Fruit fly (Drosophila melanogaster) whole organism, embryonic: ENCODE results near the gene CG3104.

ENCODE experiments used
- BEAF-32 ChIP-seq: fragments of 200-800 bp; sonication (Bioruptor generic); optimal IDR thresholded peaks from 3 replicates; lab custom pipeline; 2017; ENCODE audit warnings: missing biosample characterization, missing genetic modification characterization, mild to moderate bottlenecking, moderate library complexity, missing genetic modification reagents
- Bteb2 ChIP-seq: fragments of 200-800 bp; sonication (Bioruptor generic); optimal IDR thresholded peaks from 2 replicates; lab custom pipeline; 2016; ENCODE audit warnings: missing biosample characterization, missing genetic modification characterization
- C15 ChIP-seq: fragments of 200-800 bp; sonication (Bioruptor generic); IDR thresholded peaks from 3 replicates; pipeline ENCODE4 v1.3.6; 2022; ENCODE audit warnings: missing biosample characterization, missing genetic modification characterization
- CG10209 ChIP-seq: fragments of 200-800 bp; sonication (Bioruptor generic); optimal IDR thresholded peaks from 3 replicates; lab custom pipeline; 2017; ENCODE audit warnings: missing biosample characterization, mild to moderate bottlenecking, missing genetic modification characterization, missing genetic modification reagents
- CG10959 ChIP-seq: fragments of 200-800 bp; sonication (Bioruptor generic); IDR thresholded peaks from 2 replicates; pipeline ENCODE4 v1.3.6; 2022; ENCODE audit warnings: missing biosample characterization, missing genetic modification characterization
- CG11456 ChIP-seq: fragments of 200-800 bp; sonication (Bioruptor generic); IDR thresholded peaks from 3 replicates; pipeline ENCODE4 v1.3.6; 2022; ENCODE audit warnings: missing biosample characterization, missing genetic modification characterization
- CG11723 ChIP-seq: fragments of 200-800 bp; sonication (Bioruptor generic); optimal IDR thresholded peaks from 2 replicates; lab custom pipeline; 2017; ENCODE audit warnings: missing biosample characterization, mild to moderate bottlenecking, missing genetic modification characterization
- CG1233 ChIP-seq: fragments of 200-800 bp; sonication (Bioruptor generic); optimal IDR thresholded peaks from 4 replicates; lab custom pipeline; 2018; ENCODE audit warnings: missing biosample characterization, mild to moderate bottlenecking, missing genetic modification characterization
- CG14860 ChIP-seq: fragments of 200-800 bp; sonication (Bioruptor generic); IDR thresholded peaks from 3 replicates; pipeline ENCODE4 v1.3.6; 2022; ENCODE audit warnings: missing biosample characterization, missing genetic modification characterization; ENCODE audit not compliant: partially characterized antibody
- CG15479 ChIP-seq: fragments of 200-800 bp; sonication (Bioruptor generic); optimal IDR thresholded peaks from 3 replicates; lab custom pipeline; 2019; ENCODE audit warnings: missing biosample characterization, mild to moderate bottlenecking, missing genetic modification characterization, moderate library complexity
- CG16815 ChIP-seq: fragments of 200-800 bp; sonication (Bioruptor generic); optimal IDR thresholded peaks from 3 replicates; lab custom pipeline; 2017; ENCODE audit warnings: missing biosample characterization, mild to moderate bottlenecking, missing genetic modification characterization
- CG17385 ChIP-seq: fragments of 200-800 bp; sonication (Bioruptor generic); optimal IDR thresholded peaks from 3 replicates; lab custom pipeline; 2018; ENCODE audit warnings: missing biosample characterization, mild to moderate bottlenecking, missing genetic modification characterization
- CG17912 ChIP-seq: fragments of 200-800 bp; sonication (Bioruptor generic); optimal IDR thresholded peaks from 2 replicates; lab custom pipeline; 2018; ENCODE audit warnings: missing biosample characterization, mild to moderate bottlenecking, missing genetic modification characterization
- CG18619 ChIP-seq: fragments of 200-800 bp; sonication (Bioruptor generic); optimal IDR thresholded peaks from 3 replicates; lab custom pipeline; 2017; ENCODE audit warnings: missing biosample characterization, mild to moderate bottlenecking, missing genetic modification characterization
- CG2875 ChIP-seq: fragments of 200-800 bp; sonication (Bioruptor generic); optimal IDR thresholded peaks from 2 replicates; lab custom pipeline; 2017; ENCODE audit warnings: missing biosample characterization, mild to moderate bottlenecking, missing genetic modification characterization, missing genetic modification reagents
- CG30020 ChIP-seq: fragments of 200-800 bp; optimal IDR thresholded peaks from 2 replicates; lab custom pipeline; 2019; ENCODE audit warnings: missing biosample characterization, mild to moderate bottlenecking, missing genetic modification characterization, moderate library complexity
- CG31441 ChIP-seq: fragments of 200-800 bp; sonication (Bioruptor generic); IDR thresholded peaks from 2 replicates; pipeline ENCODE4 v1.3.6; 2022; ENCODE audit warnings: missing biosample characterization, missing genetic modification characterization
- CG32532 ChIP-seq: fragments of 200-800 bp; sonication (Bioruptor generic); IDR thresholded peaks from 2 replicates; pipeline ENCODE4 v1.3.6; 2022; ENCODE audit warnings: missing biosample characterization, missing genetic modification characterization
- CG33213 ChIP-seq: fragments of 200-800 bp; sonication (Bioruptor generic); optimal IDR thresholded peaks from 3 replicates; lab custom pipeline; 2016; ENCODE audit warnings: missing biosample characterization, missing genetic modification characterization
- CG7372 ChIP-seq: fragments of 200-800 bp; sonication (Bioruptor generic); IDR thresholded peaks from 2 replicates; pipeline ENCODE4 v1.3.6; 2022; ENCODE audit warnings: missing biosample characterization, missing genetic modification characterization
- CG7786 ChIP-seq: fragments of 200-800 bp; sonication (Bioruptor generic); optimal IDR thresholded peaks from 2 replicates; lab custom pipeline; 2016; ENCODE audit warnings: missing biosample characterization, missing genetic modification characterization
- CkIIα-i1 ChIP-seq: fragments of 200-800 bp; sonication (Bioruptor generic); IDR thresholded peaks from 2 replicates; pipeline ENCODE4 v1.3.6; 2022; ENCODE audit warnings: missing biosample characterization, missing genetic modification characterization
- Dref ChIP-seq: fragments of 200-800 bp; sonication (Bioruptor generic); IDR thresholded peaks from 2 replicates; pipeline ENCODE4 v1.3.6; 2022; ENCODE audit warnings: missing biosample characterization, missing genetic modification characterization
- Drgx ChIP-seq: fragments of 200-800 bp; sonication (Bioruptor generic); IDR thresholded peaks from 2 replicates; pipeline ENCODE4 v1.3.6; 2022; ENCODE audit warnings: missing biosample characterization, missing genetic modification characterization
- Gug ChIP-seq: fragments of 200-800 bp; sonication (Bioruptor generic); IDR thresholded peaks from 4 replicates; pipeline ENCODE4 v1.3.6; 2022; ENCODE audit warnings: missing biosample characterization, missing genetic modification characterization
- HLH4C ChIP-seq: fragments of 200-800 bp; sonication (Bioruptor generic); IDR thresholded peaks from 3 replicates; pipeline ENCODE4 v1.3.6; 2022; ENCODE audit warnings: missing biosample characterization, missing genetic modification characterization; ENCODE audit not compliant: partially characterized antibody
- MBD-R2 ChIP-seq: fragments of 200-800 bp; sonication (Bioruptor generic); IDR thresholded peaks from 2 replicates; pipeline ENCODE4 v1.3.6; 2022; ENCODE audit warnings: missing biosample characterization, missing genetic modification characterization
- Oli ChIP-seq: fragments of 200-800 bp; sonication (Bioruptor generic); optimal IDR thresholded peaks from 2 replicates; lab custom pipeline; 2018; ENCODE audit warnings: missing biosample characterization, mild to moderate bottlenecking, missing genetic modification characterization, moderate library complexity
- Optix ChIP-seq: fragments of 200-800 bp; sonication (Bioruptor generic); IDR thresholded peaks from 3 replicates; pipeline ENCODE4 v1.3.6; 2022; ENCODE audit warnings: missing biosample characterization, missing genetic modification characterization
- Six4 ChIP-seq: fragments of 200-800 bp; sonication (Bioruptor generic); optimal IDR thresholded peaks from 2 replicates; lab custom pipeline; 2016; ENCODE audit warnings: missing biosample characterization, missing genetic modification characterization
- Sry-δ ChIP-seq: fragments of 200-800 bp; sonication (Bioruptor generic); optimal IDR thresholded peaks from 2 replicates; lab custom pipeline; 2016; ENCODE audit warnings: missing biosample characterization, missing genetic modification characterization
- TFAM ChIP-seq: fragments of 200-800 bp; sonication (Bioruptor generic); optimal IDR thresholded peaks from 2 replicates; lab custom pipeline; 2017; ENCODE audit warnings: missing biosample characterization, missing genetic modification characterization, inconsistent platforms
- Tbp ChIP-seq: fragments of >200 bp; optimal IDR thresholded peaks from 2 replicates; lab custom pipeline; 2018; ENCODE audit warnings: missing biosample characterization, missing genetic modification characterization
- ap ChIP-seq: fragments of 200-800 bp; sonication (Bioruptor generic); IDR thresholded peaks from 2 replicates; pipeline ENCODE4 v1.3.6; 2022; ENCODE audit warnings: missing biosample characterization, missing genetic modification characterization
- br ChIP-seq: fragments of >200 bp; optimal IDR thresholded peaks from 2 replicates; lab custom pipeline; 2017
- dati ChIP-seq: fragments of 200-800 bp; sonication (Bioruptor generic); IDR thresholded peaks from 2 replicates; pipeline ENCODE4 v1.3.6; 2022; ENCODE audit warnings: missing biosample characterization, missing genetic modification characterization
- eyg ChIP-seq: fragments of 200-800 bp; sonication (Bioruptor generic); optimal IDR thresholded peaks from 3 replicates; lab custom pipeline; 2016; ENCODE audit warnings: missing biosample characterization, missing genetic modification characterization
- fd102C ChIP-seq: fragments of 200-800 bp; sonication (Bioruptor generic); optimal IDR thresholded peaks from 2 replicates; lab custom pipeline; 2018; ENCODE audit warnings: missing biosample characterization, mild to moderate bottlenecking, missing genetic modification characterization, moderate library complexity
- gsb-n ChIP-seq: fragments of 200-800 bp; sonication (Bioruptor generic); optimal IDR thresholded peaks from 3 replicates; lab custom pipeline; 2018; ENCODE audit warnings: missing biosample characterization, mild to moderate bottlenecking, missing genetic modification characterization
- ham ChIP-seq: fragments of 200-800 bp; sonication (Bioruptor generic); IDR thresholded peaks from 2 replicates; pipeline ENCODE4 v1.3.6; 2022; ENCODE audit warnings: missing biosample characterization, missing genetic modification characterization
- jing ChIP-seq: fragments of 200-800 bp; sonication (Bioruptor generic); optimal IDR thresholded peaks from 2 replicates; lab custom pipeline; 2018; ENCODE audit warnings: missing biosample characterization, mild to moderate bottlenecking, missing genetic modification characterization
- lov ChIP-seq, 2 experiments: fragments of 200-800 bp in 1 of 2; fragments of >200 bp in 1 of 2; sonication (Bioruptor generic) in 1 of 2; IDR thresholded peaks in 1 of 2; optimal IDR thresholded peaks in 1 of 2; 2 replicates in 1 of 2; 3 replicates in 1 of 2; pipeline versions ENCODE4 v1.3.6 to Lab custom; 2017 to 2022; ENCODE audit warnings: missing biosample characterization in 1 of 2, missing genetic modification characterization in 1 of 2
- maf-S ChIP-seq: fragments of 200-800 bp; sonication (Bioruptor generic); optimal IDR thresholded peaks from 2 replicates; lab custom pipeline; 2016; ENCODE audit warnings: missing biosample characterization, missing genetic modification characterization
- mld ChIP-seq: fragments of 200-800 bp; sonication (Bioruptor generic); IDR thresholded peaks from 3 replicates; pipeline ENCODE4 v1.3.6; 2022; ENCODE audit warnings: missing biosample characterization, missing genetic modification characterization; ENCODE audit not compliant: partially characterized antibody
- org-1 ChIP-seq: fragments of 200-800 bp; sonication (Bioruptor generic); optimal IDR thresholded peaks from 2 replicates; lab custom pipeline; 2017; ENCODE audit warnings: missing biosample characterization, missing genetic modification characterization
- pb ChIP-seq: fragments of 200-800 bp; sonication (Bioruptor generic); optimal IDR thresholded peaks from 3 replicates; lab custom pipeline; 2016; ENCODE audit warnings: missing biosample characterization, missing genetic modification characterization
- pum ChIP-seq: fragments of 200-800 bp; sonication (Bioruptor generic); optimal IDR thresholded peaks from 2 replicates; lab custom pipeline; 2016; ENCODE audit warnings: missing biosample characterization, missing genetic modification characterization
- rib ChIP-seq: fragments of 200-800 bp; sonication (Bioruptor generic); IDR thresholded peaks from 2 replicates; pipeline ENCODE4 v1.3.6; 2022; ENCODE audit warnings: missing biosample characterization, missing genetic modification characterization
- seq ChIP-seq: fragments of 200-800 bp; sonication (Bioruptor generic); IDR thresholded peaks from 2 replicates; pipeline ENCODE4 v1.3.6; 2022; ENCODE audit warnings: missing biosample characterization, missing genetic modification characterization
- tgo ChIP-seq: fragments of 200-800 bp; sonication (Bioruptor generic); IDR thresholded peaks from 3 replicates; pipeline ENCODE4 v1.3.6; 2022; ENCODE audit warnings: missing biosample characterization, missing genetic modification characterization
- vfl ChIP-seq: fragments of 200-800 bp; sonication (Bioruptor generic); optimal IDR thresholded peaks from 2 replicates; lab custom pipeline; 2016; ENCODE audit warnings: missing biosample characterization, missing genetic modification characterization

Gene CG3104

DNA sequence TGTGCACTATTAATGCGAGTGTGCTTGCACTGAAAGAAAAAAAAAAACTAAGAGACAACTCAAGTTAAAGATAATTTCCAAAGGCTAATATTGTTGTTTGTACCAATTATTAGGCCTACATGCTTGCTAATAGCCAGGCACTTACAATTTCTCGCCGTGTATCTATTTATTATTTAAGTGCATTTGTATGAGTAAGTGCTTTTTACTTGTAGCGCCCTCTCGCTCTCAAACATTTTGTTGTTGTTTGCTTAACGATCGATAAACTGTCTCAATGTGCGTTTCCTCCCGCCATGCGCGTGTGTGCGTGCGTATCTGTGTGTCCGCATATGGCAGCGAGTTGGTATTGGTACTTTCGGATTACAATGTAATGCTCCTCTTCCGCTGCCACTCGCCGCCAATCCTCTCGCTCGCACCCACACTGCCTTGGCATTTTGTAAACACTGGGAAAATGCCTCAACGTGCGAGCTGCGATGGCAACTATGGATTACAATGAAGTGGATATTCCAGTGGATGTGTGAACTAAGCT, 41.5 kb upstream of the CG3104 start (continued):
- TF ChIP-seq HLH4C (no peak), pum (GFP tag; lab: Kevin White, UChicago) (peak; percentile 87), CkIIα-i1 (GFP tag; lab: Robert Waterston, UW) (no peak), Sry-δ (GFP tag; lab: Kevin White, UChicago) (peak; percentile 55), ap (GFP tag; lab: Robert Waterston, UW) (peak; percentile 73), Drgx (GFP tag; lab: Robert Waterston, UW) (peak; percentile 88), CG30020 (tag; lab: Kevin White, UChicago) (no peak), mld (GFP tag; lab: Robert Waterston, UW) (no peak), BEAF-32 (GFP tag; lab: Kevin White, UChicago) (no peak), Six4 (GFP tag; lab: Kevin White, UChicago) (peak; percentile 80), tgo (GFP tag; lab: Robert Waterston, UW) (peak; percentile 84), Tbp (no peak), pb (GFP tag; lab: Kevin White, UChicago) (peak; percentile 83), Bteb2 (GFP tag; lab: Kevin White, UChicago) (peak; percentile 70), CG32532 (GFP tag; lab: Robert Waterston, UW) (peak; percentile 49; the same call in 1 of the 2 replicates), CG17912 (no peak), org-1 (GFP tag; lab: Kevin White, UChicago) (peak; percentile 65), lov (optimal IDR thresholded peaks at IDR 0.05; lab: Kevin White, UChicago) (no peak), lov (GFP tag; IDR thresholded peaks at IDR 0.05; lab: Robert Waterston, UW) (no peak; the same call in 2 of the 3 replicates), Oli (tag; lab: Kevin White, UChicago) (peak; percentile 83), CG17385 (peak; percentile 74), CG7372 (0 out of 2 replicates have a peak, but pooled peaks have one; percentile 18), Dref (GFP tag; lab: Robert Waterston, UW) (no peak), br (no peak), CG15479 (GFP tag; lab: Kevin White, UChicago) (no peak), CG10209 (GFP tag; lab: Kevin White, UChicago) (peak; percentile 82), maf-S (peak; percentile 71), CG16815 (GFP tag; lab: Kevin White, UChicago) (peak; percentile 79), C15 (GFP tag; lab: Robert Waterston, UW) (no peak), ham (GFP tag; lab: Robert Waterston, UW) (no peak), MBD-R2 (GFP tag; lab: Robert Waterston, UW) (peak; percentile 15; the same call in 1 of the 2 replicates), CG18619 (peak; percentile 70), CG7786 (GFP tag; lab: Kevin White, UChicago) (peak; percentile 80), CG14860 (GFP tag; lab: Robert Waterston, UW) (no peak), CG2875 (GFP tag; lab: Kevin White, UChicago) (peak; percentile 61), eyg (peak; percentile 74), Optix (GFP tag; lab: Robert Waterston, UW) (peak; percentile 83), gsb-n (tag; lab: Kevin White, UChicago) (peak; percentile 62), CG11723 (peak; percentile 75), dati (peak; percentile 70), jing (GFP tag; lab: Kevin White, UChicago) (peak; percentile 83), CG1233 (GFP tag; lab: Kevin White, UChicago) (peak; percentile 67), fd102C (GFP tag; lab: Kevin White, UChicago) (no peak), CG31441 (peak; percentile 79), seq (GFP tag; lab: Robert Waterston, UW) (peak; percentile 66; the same call in 1 of the 2 replicates), Gug (GFP tag; lab: Robert Waterston, UW) (peak; percentile 89), TFAM (GFP tag; lab: Kevin White, UChicago) (peak; percentile 11), CG33213 (peak; percentile 66), CG10959 (peak; percentile 72), vfl (GFP tag; lab: Kevin White, UChicago) (peak; percentile 48), rib (GFP tag; lab: Robert Waterston, UW) (no peak; the same call in 1 of the 2 replicates), CG11456 (GFP tag; lab: Robert Waterston, UW) (peak; percentile 80)
